Worm (Caenorhabditis elegans): ENCODE results near the gene klp-6.

The klp-6 gene

ce11 chrIII:5077150-5077814 is 46.6 kb downstream of the klp-6 start, which contains the start of gene alh-1 (continued):
- TF ChIP-seq hlh-17 (GFP tag; optimal IDR thresholded peaks at IDR 0.05; ENCODE audit: borderline replicate concordance) (no peak), elt-2 (tag; optimal IDR thresholded peaks at IDR 0.05) (peak; percentile 48), mef-2 (tag; optimal IDR thresholded peaks at IDR 0.05) (no peak), lin-15B (tag; optimal IDR thresholded peaks at IDR 0.05) (no peak), snpc-4 (tag; optimal IDR thresholded peaks at IDR 0.05) (no peak), fkh-4 (tag; optimal IDR thresholded peaks at IDR 0.05; ENCODE audit: borderline replicate concordance) (no peak), rnt-1 (tag; optimal IDR thresholded peaks at IDR 0.05) (no peak), tbx-2 (tag; optimal IDR thresholded peaks at IDR 0.05) (no peak), C34B4.2 (tag; optimal IDR thresholded peaks at IDR 0.05) (no peak), pag-3 (tag; optimal IDR thresholded peaks at IDR 0.05; ENCODE audit: borderline replicate concordance, insufficient read depth) (no peak), dsc-1 (tag; optimal IDR thresholded peaks at IDR 0.05) (no peak), blmp-1 (tag; optimal IDR thresholded peaks at IDR 0.05) (peak; percentile 39), nhr-19 (GFP tag; conservative IDR thresholded peaks at IDR 0.05) (peak; percentile 49), ceh-82 (tag; optimal IDR thresholded peaks at IDR 0.05) (no peak), nhr-12 (tag; optimal IDR thresholded peaks at IDR 0.05) (no peak), lir-3 (tag; optimal IDR thresholded peaks at IDR 0.05; ENCODE audit: poor library complexity) (no peak), ztf-11 (tag; optimal IDR thresholded peaks at IDR 0.05) (no peak), nhr-11 (tag; optimal IDR thresholded peaks at IDR 0.05) (no peak), mdl-1 (tag; optimal IDR thresholded peaks at IDR 0.05) (peak in 1 of 2 experiments; percentile 57), skn-1 (tag; optimal IDR thresholded peaks at IDR 0.05) (no peak), ets-5 (GFP tag; IDR thresholded peaks at IDR 0.05) (no peak), ceh-88 (GFP tag; IDR thresholded peaks at IDR 0.05) (no peak), egl-13 (tag; optimal IDR thresholded peaks at IDR 0.05) (no peak), snu-23 (GFP tag; optimal IDR thresholded peaks at IDR 0.05) (peak; percentile 35), ces-1 (GFP tag; optimal IDR thresholded peaks at IDR 0.05) (no peak), nhr-84 (tag; optimal IDR thresholded peaks at IDR 0.05) (no peak), sptf-1 (tag; optimal IDR thresholded peaks at IDR 0.05) (no peak), nhr-90 (tag; optimal IDR thresholded peaks at IDR 0.05; ENCODE audit: poor library complexity) (no peak), swsn-7 (tag; optimal IDR thresholded peaks at IDR 0.05) (no peak), efl-1 (optimal IDR thresholded peaks at IDR 0.05) (peak in 1 of 2 experiments; percentile 6), efl-1 (GFP tag; optimal IDR thresholded peaks at IDR 0.05 in 1 of 2) (peak in 1 of 2 experiments; percentile 88), lin-13 (GFP tag; optimal IDR thresholded peaks at IDR 0.05) (no peak), nhr-20 (tag; optimal IDR thresholded peaks at IDR 0.05) (peak; percentile 57), lsy-2 (tag; optimal IDR thresholded peaks at IDR 0.05) (peak in 1 of 2 experiments; percentile 4), isw-1 (GFP tag; IDR thresholded peaks at IDR 0.05) (no peak), zag-1 (tag; optimal IDR thresholded peaks at IDR 0.05) (no peak), unc-62 (GFP tag; optimal IDR thresholded peaks at IDR 0.05) (no peak), lin-35 (GFP tag; optimal IDR thresholded peaks at IDR 0.05) (peak in 1 of 2 experiments; percentile 7), nhr-237 (tag; optimal IDR thresholded peaks at IDR 0.05) (no peak), pqm-1 (tag; optimal IDR thresholded peaks at IDR 0.05) (no peak), sox-4 (tag; optimal IDR thresholded peaks at IDR 0.05) (no peak), ama-1 (optimal IDR thresholded peaks at IDR 0.05) (no peak), Y116A8C.19 (tag; optimal IDR thresholded peaks at IDR 0.05; ENCODE audit: borderline replicate concordance) (no peak), nhr-47 (tag; optimal IDR thresholded peaks at IDR 0.05) (no peak), efl-3 (GFP tag; optimal IDR thresholded peaks at IDR 0.05) (no peak), nhr-77 (tag; optimal IDR thresholded peaks at IDR 0.05) (peak; percentile 2), sup-37 (GFP tag; optimal IDR thresholded peaks at IDR 0.05) (no peak)
